Worm (Caenorhabditis elegans): ENCODE measurements around the gene enpp-1.
"Not testable (repeated sequence)": the region's sequence is repeated elsewhere in the genome, so short reads cannot be mapped to it uniquely, and the experiment has no call there.

Gene enpp-1

ce11 chrV:12130688-12131087, 569 bp upstream of the enpp-1 start, which contains the start of gene C27A7.6:
Gene C27A7.6, minus strand, starts transcription at chrV:12130788.
- TF ChIP-seq T22C8.4 (GFP tag; IDR thresholded peaks at IDR 0.05); ref-1 (GFP tag; conservative IDR thresholded peaks at IDR 0.05); ztf-23 (GFP tag; IDR thresholded peaks at IDR 0.05): not testable (repeated sequence)

ce11 chrV:12137942-12138341, 6.7 kb downstream of the enpp-1 start:
- TF ChIP-seq tab-1 (GFP tag; IDR thresholded peaks at IDR 0.05) (no peak), klf-2 (GFP tag; conservative IDR thresholded peaks at IDR 0.05) (no peak), ztf-29 (GFP tag; IDR thresholded peaks at IDR 0.05) (no peak), ref-1 (GFP tag; conservative IDR thresholded peaks at IDR 0.05) (no peak), med-1 (GFP tag; optimal IDR thresholded peaks at IDR 0.05; ENCODE audit: insufficient read depth) (no peak), cog-1 (tag; optimal IDR thresholded peaks at IDR 0.05) (no peak), T22C8.4 (GFP tag; IDR thresholded peaks at IDR 0.05) (no peak), flt-1 (GFP tag; IDR thresholded peaks at IDR 0.05) (no peak), ztf-23 (GFP tag; IDR thresholded peaks at IDR 0.05) (no peak)

ce11 chrV:12140625-12141024, 9.4 kb downstream of the enpp-1 start, which contains the start of gene C27A7.3:
Gene C27A7.3, plus strand, starts transcription at chrV:12140925.
- TF ChIP-seq ztf-29 (GFP tag; IDR thresholded peaks at IDR 0.05) (no peak), med-1 (GFP tag; optimal IDR thresholded peaks at IDR 0.05; ENCODE audit: insufficient read depth) (no peak), flt-1 (GFP tag; IDR thresholded peaks at IDR 0.05) (no peak), ref-1 (GFP tag; conservative IDR thresholded peaks at IDR 0.05) (no peak), klf-2 (GFP tag; conservative IDR thresholded peaks at IDR 0.05) (no peak)

ce11 chrV:12150607-12151006, 19.4 kb downstream of the enpp-1 start, which contains the start of gene che-11:
Gene che-11, minus strand, starts transcription at chrV:12150707.
- TF ChIP-seq cog-1 (tag; optimal IDR thresholded peaks at IDR 0.05): no peak
- no peak for TF ChIP-seq med-1 (GFP tag; optimal IDR thresholded peaks at IDR 0.05; ENCODE audit: insufficient read depth)
- no peak for TF ChIP-seq ref-1 (GFP tag; conservative IDR thresholded peaks at IDR 0.05)
- no peak for TF ChIP-seq ztf-29 (GFP tag; IDR thresholded peaks at IDR 0.05)
- TF ChIP-seq T22C8.4 (GFP tag; IDR thresholded peaks at IDR 0.05): no peak
- no peak for TF ChIP-seq flt-1 (GFP tag; IDR thresholded peaks at IDR 0.05)
- TF ChIP-seq klf-2 (GFP tag; conservative IDR thresholded peaks at IDR 0.05): no peak
- no peak for TF ChIP-seq ztf-23 (GFP tag; IDR thresholded peaks at IDR 0.05)
- TF ChIP-seq tab-1 (GFP tag; IDR thresholded peaks at IDR 0.05): no peak

ce11 chrV:12152857-12153256, 21.6 kb downstream of the enpp-1 start, which contains the start of gene C27A7.8:
Gene C27A7.8, plus strand, starts transcription at chrV:12153157.
- TF ChIP-seq cog-1 (tag; optimal IDR thresholded peaks at IDR 0.05) (no peak), klf-2 (GFP tag; conservative IDR thresholded peaks at IDR 0.05) (no peak), ztf-23 (GFP tag; IDR thresholded peaks at IDR 0.05) (no peak), flt-1 (GFP tag; IDR thresholded peaks at IDR 0.05) (no peak), med-1 (GFP tag; optimal IDR thresholded peaks at IDR 0.05; ENCODE audit: insufficient read depth) (no peak), ref-1 (GFP tag; conservative IDR thresholded peaks at IDR 0.05) (no peak), tab-1 (GFP tag; IDR thresholded peaks at IDR 0.05) (no peak), T22C8.4 (GFP tag; IDR thresholded peaks at IDR 0.05) (no peak), ztf-29 (GFP tag; IDR thresholded peaks at IDR 0.05) (no peak)

- TF ChIP-seq flt-1 (GFP tag; IDR thresholded peaks at IDR 0.05) (no peak), ztf-23 (GFP tag; IDR thresholded peaks at IDR 0.05) (no peak), klf-2 (GFP tag; conservative IDR thresholded peaks at IDR 0.05) (no peak), cog-1 (tag; optimal IDR thresholded peaks at IDR 0.05) (no peak), tab-1 (GFP tag; IDR thresholded peaks at IDR 0.05) (no peak), med-1 (GFP tag; optimal IDR thresholded peaks at IDR 0.05; ENCODE audit: insufficient read depth) (no peak), T22C8.4 (GFP tag; IDR thresholded peaks at IDR 0.05) (no peak), ref-1 (GFP tag; conservative IDR thresholded peaks at IDR 0.05) (no peak), ztf-29 (GFP tag; IDR thresholded peaks at IDR 0.05) (no peak)
Measured at ce11 chrV:12153784-12154183, 22.5 kb downstream of the enpp-1 start.

- TF ChIP-seq klf-2 (GFP tag; conservative IDR thresholded peaks at IDR 0.05) (no peak), ztf-29 (GFP tag; IDR thresholded peaks at IDR 0.05) (no peak), med-1 (GFP tag; optimal IDR thresholded peaks at IDR 0.05; ENCODE audit: insufficient read depth) (no peak), ztf-23 (GFP tag; IDR thresholded peaks at IDR 0.05) (no peak)
Measured at ce11 chrV:12154554-12154953, 23.3 kb downstream of the enpp-1 start, which contains the start of gene C27A7.9. Gene C27A7.9, minus strand, starts transcription at chrV:12154654.

ce11 chrV:12158377-12158776, 27.1 kb downstream of the enpp-1 start:
- TF ChIP-seq cog-1 (tag; optimal IDR thresholded peaks at IDR 0.05): no peak

ce11 chrV:12159975-12160374, 28.7 kb downstream of the enpp-1 start:
- TF ChIP-seq T22C8.4 (GFP tag; IDR thresholded peaks at IDR 0.05) (no peak), ztf-29 (GFP tag; IDR thresholded peaks at IDR 0.05) (no peak), cog-1 (tag; optimal IDR thresholded peaks at IDR 0.05) (no peak), ref-1 (GFP tag; conservative IDR thresholded peaks at IDR 0.05) (no peak), tab-1 (GFP tag; IDR thresholded peaks at IDR 0.05) (no peak), med-1 (GFP tag; optimal IDR thresholded peaks at IDR 0.05; ENCODE audit: insufficient read depth) (no peak)

ce11 chrV:12161157-12161556, 29.9 kb downstream of the enpp-1 start:
- no peak for TF ChIP-seq tab-1 (GFP tag; IDR thresholded peaks at IDR 0.05)
- TF ChIP-seq ztf-23 (GFP tag; IDR thresholded peaks at IDR 0.05): no peak
- TF ChIP-seq T22C8.4 (GFP tag; IDR thresholded peaks at IDR 0.05): no peak
- TF ChIP-seq ref-1 (GFP tag; conservative IDR thresholded peaks at IDR 0.05): no peak

ce11 chrV:12162220-12162619, 31.0 kb downstream of the enpp-1 start, which contains the start of gene C27A7.5:
Gene C27A7.5, minus strand, starts transcription at chrV:12162320.
- TF ChIP-seq ztf-23 (GFP tag; IDR thresholded peaks at IDR 0.05) (no peak), flt-1 (GFP tag; IDR thresholded peaks at IDR 0.05) (no peak), ztf-29 (GFP tag; IDR thresholded peaks at IDR 0.05) (no peak), klf-2 (GFP tag; conservative IDR thresholded peaks at IDR 0.05) (no peak), T22C8.4 (GFP tag; IDR thresholded peaks at IDR 0.05) (no peak), med-1 (GFP tag; optimal IDR thresholded peaks at IDR 0.05; ENCODE audit: insufficient read depth) (no peak), cog-1 (tag; optimal IDR thresholded peaks at IDR 0.05) (no peak), tab-1 (GFP tag; IDR thresholded peaks at IDR 0.05) (no peak), ref-1 (GFP tag; conservative IDR thresholded peaks at IDR 0.05) (no peak)
